Worm (Caenorhabditis elegans): Measurements from ENCODE around the gene T16G1.9.

T16G1.9 gene

ce11 chrV:12974047-12974446 lies 23.4 kb upstream of the T16G1.9 start:
- no peak for TF ChIP-seq ets-7 (tag; optimal IDR thresholded peaks at IDR 0.05)
- no peak for TF ChIP-seq scrt-1 (GFP tag; IDR thresholded peaks at IDR 0.05)
- no peak for TF ChIP-seq pes-1 (GFP tag; IDR thresholded peaks at IDR 0.05)
- no peak for TF ChIP-seq sea-1 (GFP tag; conservative IDR thresholded peaks at IDR 0.05)
- TF ChIP-seq ceh-36 (tag; optimal IDR thresholded peaks at IDR 0.05) = no peak
- no peak for TF ChIP-seq F13C5.2 (tag; optimal IDR thresholded peaks at IDR 0.05)
- TF ChIP-seq tra-4 (tag; optimal IDR thresholded peaks at IDR 0.05) = no peak
- no peak for TF ChIP-seq tbx-37 (GFP tag; conservative IDR thresholded peaks at IDR 0.05)
- TF ChIP-seq aly-1 (tag; optimal IDR thresholded peaks at IDR 0.05) = no peak
- TF ChIP-seq tbx-11 (GFP tag; IDR thresholded peaks at IDR 0.05) = no peak
- TF ChIP-seq hnd-1 (tag; optimal IDR thresholded peaks at IDR 0.05) = no peak
- no peak for TF ChIP-seq hmbx-1 (tag; optimal IDR thresholded peaks at IDR 0.05)
- no peak for TF ChIP-seq ama-1 (optimal IDR thresholded peaks at IDR 0.05)
- no peak for TF ChIP-seq hmg-4 (GFP tag; optimal IDR thresholded peaks at IDR 0.05)

ce11 chrV:12970575-12971160 lies 20.0 kb upstream of the T16G1.9 start, which contains the start of gene pnn-1:
Gene pnn-1, plus strand, starts transcription at chrV:12971110.
- no peak for TF ChIP-seq aly-1 (tag; optimal IDR thresholded peaks at IDR 0.05)
- TF ChIP-seq ceh-13 (GFP tag; optimal IDR thresholded peaks at IDR 0.05) = no peak
- no peak for TF ChIP-seq ceh-36 (tag; optimal IDR thresholded peaks at IDR 0.05)
- no peak for TF ChIP-seq ets-7 (tag; optimal IDR thresholded peaks at IDR 0.05)
- TF ChIP-seq tra-4 (tag; optimal IDR thresholded peaks at IDR 0.05) = no peak
- TF ChIP-seq tbx-11 (GFP tag; IDR thresholded peaks at IDR 0.05) = no peak
- no peak for TF ChIP-seq pes-1 (GFP tag; IDR thresholded peaks at IDR 0.05)
- no peak for TF ChIP-seq hmbx-1 (tag; optimal IDR thresholded peaks at IDR 0.05)
- TF ChIP-seq B0310.2 (tag; optimal IDR thresholded peaks at IDR 0.05) = no peak
- no peak for TF ChIP-seq F13C5.2 (tag; optimal IDR thresholded peaks at IDR 0.05)
- TF ChIP-seq scrt-1 (GFP tag; IDR thresholded peaks at IDR 0.05) = no peak

ce11 chrV:12968555-12968954 lies 17.9 kb upstream of the T16G1.9 start, which contains the start of gene lin-46:
Gene lin-46, plus strand, starts transcription at chrV:12968855.
- no peak for TF ChIP-seq flt-1 (GFP tag; IDR thresholded peaks at IDR 0.05)
- TF ChIP-seq B0310.2 (tag; optimal IDR thresholded peaks at IDR 0.05) = no peak
- no peak for TF ChIP-seq ceh-13 (GFP tag; optimal IDR thresholded peaks at IDR 0.05)
- no peak for TF ChIP-seq F13C5.2 (tag; optimal IDR thresholded peaks at IDR 0.05)
- TF ChIP-seq sea-1 (GFP tag; conservative IDR thresholded peaks at IDR 0.05) = no peak
- TF ChIP-seq tbx-11 (GFP tag; IDR thresholded peaks at IDR 0.05) = no peak
- TF ChIP-seq ets-7 (tag; optimal IDR thresholded peaks at IDR 0.05) = no peak
- no peak for TF ChIP-seq hnd-1 (tag; optimal IDR thresholded peaks at IDR 0.05)
- no peak for TF ChIP-seq hmg-4 (GFP tag; optimal IDR thresholded peaks at IDR 0.05)
- no peak for TF ChIP-seq ama-1 (optimal IDR thresholded peaks at IDR 0.05)
- TF ChIP-seq scrt-1 (GFP tag; IDR thresholded peaks at IDR 0.05) = no peak
- no peak for TF ChIP-seq aly-1 (tag; optimal IDR thresholded peaks at IDR 0.05)
- no peak for TF ChIP-seq tra-4 (tag; optimal IDR thresholded peaks at IDR 0.05)
- TF ChIP-seq hmbx-1 (tag; optimal IDR thresholded peaks at IDR 0.05) = no peak
- no peak for TF ChIP-seq pes-1 (GFP tag; IDR thresholded peaks at IDR 0.05)
- TF ChIP-seq ceh-36 (tag; optimal IDR thresholded peaks at IDR 0.05) = no peak
- no peak for TF ChIP-seq tbx-37 (GFP tag; conservative IDR thresholded peaks at IDR 0.05)

- TF ChIP-seq tbx-37 (GFP tag; conservative IDR thresholded peaks at IDR 0.05) (0 out of 2 replicates have a peak, but pooled peaks have one; percentile 28), F13C5.2 (tag; optimal IDR thresholded peaks at IDR 0.05) (peak; percentile 13)
Observed at ce11 chrV:12967925-12968327, 17.3 kb upstream of the T16G1.9 start, which contains the start of gene R186.8. Gene R186.8, minus strand, starts transcription at chrV:12967982.

ce11 chrV:12967110-12967509 lies 16.4 kb upstream of the T16G1.9 start, which contains the start of gene R186.3:
Gene R186.3, minus strand, starts transcription at chrV:12967210.
- no peak for TF ChIP-seq B0310.2 (tag; optimal IDR thresholded peaks at IDR 0.05)
- no peak for TF ChIP-seq tbx-11 (GFP tag; IDR thresholded peaks at IDR 0.05)
- TF ChIP-seq sea-1 (GFP tag; conservative IDR thresholded peaks at IDR 0.05) = no peak

ce11 chrV:12964076-12964475 lies 13.4 kb upstream of the T16G1.9 start, which contains the start of gene srd-35:
Gene srd-35, plus strand, starts transcription at chrV:12964376.
- TF ChIP-seq hnd-1 (tag; optimal IDR thresholded peaks at IDR 0.05) = no peak
- no peak for TF ChIP-seq ets-7 (tag; optimal IDR thresholded peaks at IDR 0.05)
- TF ChIP-seq sea-1 (GFP tag; conservative IDR thresholded peaks at IDR 0.05) = no peak
- TF ChIP-seq hmg-4 (GFP tag; optimal IDR thresholded peaks at IDR 0.05) = no peak
- TF ChIP-seq ceh-13 (GFP tag; optimal IDR thresholded peaks at IDR 0.05) = no peak
- no peak for TF ChIP-seq F13C5.2 (tag; optimal IDR thresholded peaks at IDR 0.05)
- TF ChIP-seq tbx-37 (GFP tag; conservative IDR thresholded peaks at IDR 0.05) = no peak
- TF ChIP-seq ceh-36 (tag; optimal IDR thresholded peaks at IDR 0.05) = no peak
- TF ChIP-seq tra-4 (tag; optimal IDR thresholded peaks at IDR 0.05) = no peak
- TF ChIP-seq pes-1 (GFP tag; IDR thresholded peaks at IDR 0.05) = no peak
- TF ChIP-seq B0310.2 (tag; optimal IDR thresholded peaks at IDR 0.05) = no peak
- no peak for TF ChIP-seq tbx-11 (GFP tag; IDR thresholded peaks at IDR 0.05)
- no peak for TF ChIP-seq hmbx-1 (tag; optimal IDR thresholded peaks at IDR 0.05)
- TF ChIP-seq aly-1 (tag; optimal IDR thresholded peaks at IDR 0.05) = no peak
- TF ChIP-seq ama-1 (optimal IDR thresholded peaks at IDR 0.05) = no peak
- no peak for TF ChIP-seq scrt-1 (GFP tag; IDR thresholded peaks at IDR 0.05)
- TF ChIP-seq flt-1 (GFP tag; IDR thresholded peaks at IDR 0.05) = no peak

- TF ChIP-seq tra-4 (tag; optimal IDR thresholded peaks at IDR 0.05) = no peak
- no peak for TF ChIP-seq hmg-4 (GFP tag; optimal IDR thresholded peaks at IDR 0.05)
- no peak for TF ChIP-seq ama-1 (optimal IDR thresholded peaks at IDR 0.05)
Observed at ce11 chrV:12963192-12963591, 12.5 kb upstream of the T16G1.9 start, which contains the start of gene hrg-9. Gene hrg-9, minus strand, starts transcription at chrV:12963343.

ce11 chrV:12961085-12961560 lies 10.5 kb upstream of the T16G1.9 start, which contains the start of gene mpst-7:
Gene mpst-7, minus strand, starts transcription at chrV:12961135.
- TF ChIP-seq tbx-11 (GFP tag; IDR thresholded peaks at IDR 0.05) (no peak), scrt-1 (GFP tag; IDR thresholded peaks at IDR 0.05) (no peak), ceh-13 (GFP tag; optimal IDR thresholded peaks at IDR 0.05) (no peak), hnd-1 (tag; optimal IDR thresholded peaks at IDR 0.05) (no peak), ama-1 (optimal IDR thresholded peaks at IDR 0.05) (no peak), hmbx-1 (tag; optimal IDR thresholded peaks at IDR 0.05) (no peak), pes-1 (GFP tag; IDR thresholded peaks at IDR 0.05) (no peak), tra-4 (tag; optimal IDR thresholded peaks at IDR 0.05) (no peak), F13C5.2 (tag; optimal IDR thresholded peaks at IDR 0.05) (no peak), hmg-4 (GFP tag; optimal IDR thresholded peaks at IDR 0.05) (no peak), ceh-36 (tag; optimal IDR thresholded peaks at IDR 0.05) (no peak)
